Fruit fly (Drosophila melanogaster) whole organism, prepupa: ENCODE data around the gene Pif1A.
A peak's percentile ranks its signal among the peaks of the same experiment; 100 is the strongest.

ENCODE experiments used
- CG10631 ChIP-seq: fragments of 200-800 bp; sonication (Bioruptor generic); optimal IDR thresholded peaks from 2 replicates; lab custom pipeline; 2016; ENCODE audit warnings: missing biosample characterization, missing genetic modification characterization
- CG10669 ChIP-seq: fragments of 200-800 bp; sonication (Bioruptor generic); optimal IDR thresholded peaks from 3 replicates; lab custom pipeline; 2018; ENCODE audit warnings: missing biosample characterization, mild to moderate bottlenecking, missing genetic modification characterization, moderate library complexity
- CG11294 ChIP-seq: fragments of 200-800 bp; sonication (Bioruptor generic); IDR thresholded peaks from 2 replicates; pipeline ENCODE4 v1.3.6; 2022; ENCODE audit warnings: missing biosample characterization, missing genetic modification characterization
- CG11902 ChIP-seq: fragments of 200-800 bp; sonication (Bioruptor generic); optimal IDR thresholded peaks from 3 replicates; lab custom pipeline; 2016; ENCODE audit warnings: missing biosample characterization, missing genetic modification characterization
- CG15336 ChIP-seq: fragments of 200-800 bp; sonication (Bioruptor generic); IDR thresholded peaks from 2 replicates; pipeline ENCODE4 v1.3.6; 2022; ENCODE audit warnings: missing biosample characterization, missing genetic modification characterization
- CG1621 ChIP-seq: fragments of 200-800 bp; sonication (Bioruptor generic); optimal IDR thresholded peaks from 3 replicates; lab custom pipeline; 2018; ENCODE audit warnings: missing biosample characterization, mild to moderate bottlenecking, missing genetic modification characterization
- CG16779 ChIP-seq: fragments of 200-800 bp; sonication (Bioruptor generic); optimal IDR thresholded peaks from 3 replicates; lab custom pipeline; 2017; ENCODE audit warnings: missing biosample characterization, mild to moderate bottlenecking, missing genetic modification characterization
- CG3032 ChIP-seq: fragments of 200-800 bp; optimal IDR thresholded peaks from 2 replicates; lab custom pipeline; 2019; ENCODE audit warnings: missing biosample characterization, mild to moderate bottlenecking, missing genetic modification characterization, moderate library complexity
- CG31627 ChIP-seq: fragments of 200-800 bp; sonication (Bioruptor generic); optimal IDR thresholded peaks from 3 replicates; lab custom pipeline; 2016; ENCODE audit warnings: missing biosample characterization, missing genetic modification characterization
- CG32006 ChIP-seq: fragments of 200-800 bp; sonication (Bioruptor generic); optimal IDR thresholded peaks from 3 replicates; lab custom pipeline; 2017; ENCODE audit warnings: missing biosample characterization, mild to moderate bottlenecking, missing genetic modification characterization
- CG4318 ChIP-seq: fragments of 200-800 bp; sonication (Bioruptor generic); optimal IDR thresholded peaks from 3 replicates; lab custom pipeline; 2017; ENCODE audit warnings: missing biosample characterization, mild to moderate bottlenecking, missing genetic modification characterization
- CG6163 ChIP-seq: fragments of 200-800 bp; sonication (Bioruptor generic); IDR thresholded peaks from 3 replicates; pipeline ENCODE4 v1.3.6; 2022; ENCODE audit warnings: missing biosample characterization, missing genetic modification characterization
- CG6276 ChIP-seq: fragments of 200-800 bp; sonication (Bioruptor generic); optimal IDR thresholded peaks from 2 replicates; lab custom pipeline; 2017; ENCODE audit warnings: missing biosample characterization, mild to moderate bottlenecking, missing genetic modification characterization
- CG6792 ChIP-seq: fragments of 200-800 bp; sonication (Bioruptor generic); optimal IDR thresholded peaks from 3 replicates; lab custom pipeline; 2016; ENCODE audit warnings: missing biosample characterization, missing genetic modification characterization
- CG6808 ChIP-seq: fragments of 200-800 bp; sonication (Bioruptor generic); optimal IDR thresholded peaks from 3 replicates; lab custom pipeline; 2017; ENCODE audit warnings: missing biosample characterization, missing genetic modification characterization, mild to moderate bottlenecking, moderate library complexity, missing genetic modification reagents
- CG6854 ChIP-seq: fragments of 200-800 bp; sonication (Bioruptor generic); optimal IDR thresholded peaks from 2 replicates; lab custom pipeline; 2017; ENCODE audit warnings: missing biosample characterization, mild to moderate bottlenecking, missing genetic modification characterization
- CG8119 ChIP-seq: fragments of 200-800 bp; sonication (Bioruptor generic); IDR thresholded peaks from 3 replicates; pipeline ENCODE4 v1.3.6; 2022; ENCODE audit warnings: missing biosample characterization, missing genetic modification characterization
- CG8319 ChIP-seq: fragments of 200-800 bp; sonication (Bioruptor generic); optimal IDR thresholded peaks from 3 replicates; lab custom pipeline; 2016; ENCODE audit warnings: missing biosample characterization, missing genetic modification characterization
- CG8632 ChIP-seq: fragments of 200-800 bp; sonication (Bioruptor generic); optimal IDR thresholded peaks from 3 replicates; lab custom pipeline; 2016; ENCODE audit warnings: missing biosample characterization, missing genetic modification characterization
- CG9139 ChIP-seq: fragments of 200-800 bp; sonication (Bioruptor generic); optimal IDR thresholded peaks from 3 replicates; lab custom pipeline; 2017; ENCODE audit warnings: missing biosample characterization, mild to moderate bottlenecking, missing genetic modification characterization
- Eip75B ChIP-seq: fragments of 200-800 bp; sonication (Bioruptor generic); optimal IDR thresholded peaks from 3 replicates; lab custom pipeline; 2016; ENCODE audit warnings: missing biosample characterization, missing genetic modification characterization
- Eip78C ChIP-seq: fragments of 200-800 bp; sonication (Bioruptor generic); peaks from one replicate; lab custom pipeline; 2016; ENCODE audit warnings: missing biosample characterization, missing genetic modification characterization
- Eip93F ChIP-seq: fragments of 200-800 bp; sonication (Bioruptor generic); optimal IDR thresholded peaks from 2 replicates; lab custom pipeline; 2016; ENCODE audit warnings: missing biosample characterization, mild to moderate bottlenecking, missing genetic modification characterization
- Ets21C ChIP-seq: fragments of 200-800 bp; sonication (Bioruptor generic); optimal IDR thresholded peaks from 3 replicates; lab custom pipeline; 2016; ENCODE audit warnings: missing biosample characterization, missing genetic modification characterization
- Ets96B ChIP-seq: fragments of 200-800 bp; optimal IDR thresholded peaks from 2 replicates; lab custom pipeline; 2019; ENCODE audit warnings: missing biosample characterization, mild to moderate bottlenecking, missing genetic modification characterization, moderate library complexity
- Gug ChIP-seq: fragments of 200-800 bp; sonication (Bioruptor generic); IDR thresholded peaks from 2 replicates; pipeline ENCODE4 v1.3.6; 2022; ENCODE audit warnings: missing biosample characterization, missing genetic modification characterization
- Hr38 ChIP-seq: sonication (Bioruptor generic); optimal IDR thresholded peaks from 2 replicates; lab custom pipeline; 2016; ENCODE audit warnings: missing biosample characterization, missing genetic modification characterization
- Hr39 ChIP-seq: fragments of 200-800 bp; sonication (Bioruptor generic); optimal IDR thresholded peaks from 2 replicates; lab custom pipeline; 2016; ENCODE audit warnings: missing biosample characterization, missing genetic modification characterization
- Hr4 ChIP-seq: fragments of 200-800 bp; sonication (Bioruptor generic); optimal IDR thresholded peaks from 3 replicates; lab custom pipeline; 2016; ENCODE audit warnings: missing biosample characterization, missing genetic modification characterization
- Lpt ChIP-seq: fragments of 200-800 bp; sonication (Bioruptor generic); optimal IDR thresholded peaks from 3 replicates; lab custom pipeline; 2016; ENCODE audit warnings: missing biosample characterization, missing genetic modification characterization
- Met ChIP-seq: fragments of 200-800 bp; sonication (Bioruptor generic); optimal IDR thresholded peaks from 3 replicates; lab custom pipeline; 2016; ENCODE audit warnings: missing biosample characterization, missing genetic modification characterization
- Sox102F ChIP-seq: fragments of 200-800 bp; sonication (Bioruptor generic); optimal IDR thresholded peaks from 2 replicates; lab custom pipeline; 2016; ENCODE audit warnings: missing biosample characterization, mild to moderate bottlenecking, missing genetic modification characterization
- Sox14 ChIP-seq: fragments of 200-800 bp; sonication (Bioruptor generic); optimal IDR thresholded peaks from 3 replicates; lab custom pipeline; 2016; ENCODE audit warnings: missing biosample characterization, missing genetic modification characterization
- Sox15 ChIP-seq: fragments of 200-800 bp; sonication (Bioruptor generic); optimal IDR thresholded peaks from 3 replicates; lab custom pipeline; 2016; ENCODE audit warnings: missing biosample characterization, missing genetic modification characterization
- achi ChIP-seq: fragments of 200-800 bp; sonication (Bioruptor generic); optimal IDR thresholded peaks from 3 replicates; lab custom pipeline; 2016; ENCODE audit warnings: missing biosample characterization, missing genetic modification characterization
- acj6 ChIP-seq: fragments of 200-800 bp; sonication (Bioruptor generic); optimal IDR thresholded peaks from 3 replicates; lab custom pipeline; 2016; ENCODE audit warnings: missing biosample characterization, missing genetic modification characterization
- cyc ChIP-seq: fragments of 200-800 bp; sonication (Bioruptor generic); optimal IDR thresholded peaks from 3 replicates; lab custom pipeline; 2016; ENCODE audit warnings: missing biosample characterization, missing genetic modification characterization
- dsx ChIP-seq: fragments of 200-800 bp; optimal IDR thresholded peaks from 3 replicates; lab custom pipeline; 2019; ENCODE audit warnings: missing biosample characterization, mild to moderate bottlenecking, missing genetic modification characterization, moderate library complexity; ENCODE audit not compliant: poor library complexity, severe bottlenecking
- esn ChIP-seq: fragments of 200-800 bp; sonication (Bioruptor generic); optimal IDR thresholded peaks from 2 replicates; lab custom pipeline; 2016; ENCODE audit warnings: missing biosample characterization, mild to moderate bottlenecking, missing genetic modification characterization, moderate library complexity
- fd59A ChIP-seq: fragments of 200-800 bp; sonication (Bioruptor generic); optimal IDR thresholded peaks from 2 replicates; lab custom pipeline; 2017; ENCODE audit warnings: missing biosample characterization, mild to moderate bottlenecking, missing genetic modification characterization, missing genetic modification reagents
- fd85E ChIP-seq: fragments of 200-800 bp; sonication (Bioruptor generic); optimal IDR thresholded peaks from 3 replicates; lab custom pipeline; 2016; ENCODE audit warnings: missing biosample characterization, missing genetic modification characterization
- fkh ChIP-seq: fragments of 200-800 bp; sonication (Bioruptor generic); optimal IDR thresholded peaks from 3 replicates; lab custom pipeline; 2017; ENCODE audit warnings: missing biosample characterization, mild to moderate bottlenecking, missing genetic modification characterization, moderate library complexity
- lz ChIP-seq: fragments of 200-800 bp; sonication (Bioruptor generic); optimal IDR thresholded peaks from 3 replicates; lab custom pipeline; 2016; ENCODE audit warnings: missing biosample characterization, missing genetic modification characterization
- pdm3 ChIP-seq: fragments of 200-800 bp; sonication (Bioruptor generic); optimal IDR thresholded peaks from 3 replicates; lab custom pipeline; 2016; ENCODE audit warnings: missing biosample characterization, missing genetic modification characterization
- salr ChIP-seq, 2 experiments: fragments of 200-800 bp; sonication (Bioruptor generic); optimal IDR thresholded peaks; 3 replicates each; lab custom pipeline; 2016 to 2018; ENCODE audit warnings: missing biosample characterization in 2 of 2, missing genetic modification characterization in 2 of 2, mild to moderate bottlenecking in 1 of 2
- svp ChIP-seq: fragments of 200-800 bp; sonication (Bioruptor generic); peaks from one replicate; lab custom pipeline; 2016; ENCODE audit warnings: missing biosample characterization, missing genetic modification characterization
- topi ChIP-seq: fragments of 200-800 bp; sonication (Bioruptor generic); optimal IDR thresholded peaks from 3 replicates; lab custom pipeline; 2016; ENCODE audit warnings: missing biosample characterization, missing genetic modification characterization

Pif1A gene

dm6 chr3R:8792463-8793175 is 8.4 kb downstream of the Pif1A start (continued):
- peak; percentile 81 for TF ChIP-seq CG9139
- no peak for TF ChIP-seq topi (GFP tag; lab: Kevin White, UChicago)
- no peak for TF ChIP-seq salr (GFP tag; optimal IDR thresholded peaks at IDR 0.05; lab: Kevin White, UChicago)
- TF ChIP-seq CG11902 (GFP tag; lab: Kevin White, UChicago): no peak
- TF ChIP-seq CG32006 (GFP tag; lab: Kevin White, UChicago): peak; percentile 37
- TF ChIP-seq esn (GFP tag; lab: Kevin White, UChicago): no peak
- no peak for TF ChIP-seq CG31627 (GFP tag; lab: Kevin White, UChicago)
- TF ChIP-seq Sox15: no peak
- TF ChIP-seq CG16779 (tag; lab: Kevin White, UChicago): peak; percentile 63
- TF ChIP-seq Hr38: no peak

- TF ChIP-seq Eip78C (GFP tag; lab: Kevin White, UChicago): peak; percentile 97
- TF ChIP-seq svp (GFP tag; lab: Kevin White, UChicago): peak; percentile 79
- TF ChIP-seq CG10669 (GFP tag; lab: Kevin White, UChicago): peak; percentile 78
- peak; percentile 67 for TF ChIP-seq Eip75B (GFP tag; lab: Kevin White, UChicago)
- TF ChIP-seq CG4318 (GFP tag; lab: Kevin White, UChicago): peak; percentile 70
- peak; percentile 54 for TF ChIP-seq CG8632 (GFP tag; lab: Kevin White, UChicago)
- TF ChIP-seq acj6 (GFP tag; lab: Kevin White, UChicago): peak; percentile 82
- TF ChIP-seq CG8319 (GFP tag; lab: Kevin White, UChicago): peak; percentile 56
- TF ChIP-seq Ets21C: peak; percentile 31
- TF ChIP-seq lz: peak; percentile 60
- TF ChIP-seq CG15336 (GFP tag; lab: Robert Waterston, UW): peak; percentile 90
- peak; percentile 81 for TF ChIP-seq CG10631
- peak; percentile 84 for TF ChIP-seq Ets96B (tag; lab: Kevin White, UChicago)
- peak; percentile 43 for TF ChIP-seq cyc (GFP tag; lab: Kevin White, UChicago)
- TF ChIP-seq CG6792: peak; percentile 74
- TF ChIP-seq achi (GFP tag; lab: Kevin White, UChicago): peak; percentile 82
- peak; percentile 52 for TF ChIP-seq Hr39 (GFP tag; lab: Kevin White, UChicago)
- peak; percentile 87 for TF ChIP-seq CG32006 (GFP tag; lab: Kevin White, UChicago)
- peak; percentile 25 for TF ChIP-seq CG9139
- peak; percentile 65 for TF ChIP-seq esn (GFP tag; lab: Kevin White, UChicago)
- TF ChIP-seq CG6808 (GFP tag; lab: Kevin White, UChicago): peak; percentile 43
- peak; percentile 72 for TF ChIP-seq CG3032 (tag; lab: Kevin White, UChicago)
- peak; percentile 86 for TF ChIP-seq CG6276
- TF ChIP-seq pdm3: peak; percentile 80
- TF ChIP-seq CG1621 (tag; lab: Kevin White, UChicago): peak; percentile 69
- peak; percentile 55 to 61 for TF ChIP-seq salr (GFP tag; optimal IDR thresholded peaks at IDR 0.05; lab: Kevin White, UChicago)
- no peak for TF ChIP-seq CG6854 (GFP tag; lab: Kevin White, UChicago)
- TF ChIP-seq Eip93F (GFP tag; lab: Kevin White, UChicago): no peak
- peak; percentile 84 for TF ChIP-seq Gug (GFP tag; lab: Robert Waterston, UW)
- TF ChIP-seq CG6163 (GFP tag; lab: Robert Waterston, UW): peak; percentile 92
- peak; percentile 57 for TF ChIP-seq Sox102F (GFP tag; lab: Kevin White, UChicago)
- TF ChIP-seq Sox14: peak; percentile 73
- peak; percentile 36 for TF ChIP-seq CG31627 (GFP tag; lab: Kevin White, UChicago)
- no peak for TF ChIP-seq fkh (GFP tag; lab: Kevin White, UChicago)
- TF ChIP-seq Hr38: no peak
- peak; percentile 89 for TF ChIP-seq Hr4 (GFP tag; lab: Kevin White, UChicago)
- TF ChIP-seq fd59A: peak; percentile 47
- peak; percentile 50 for TF ChIP-seq Met (GFP tag; lab: Kevin White, UChicago)
- peak; percentile 92 for TF ChIP-seq CG8119
- TF ChIP-seq fd85E (GFP tag; lab: Kevin White, UChicago): peak; percentile 47
- peak; percentile 77 for TF ChIP-seq dsx (GFP tag; lab: Kevin White, UChicago)
- TF ChIP-seq Lpt (GFP tag; lab: Kevin White, UChicago): peak; percentile 73
- TF ChIP-seq CG11294 (GFP tag; lab: Robert Waterston, UW): peak; percentile 84
Measured at dm6 chr3R:8788722-8789400, 12.1 kb downstream of the Pif1A start.
